Fruit fly (Drosophila melanogaster) whole organism, embryonic: ENCODE measurements around the gene Atf3.

Experiments used
- B-H1 ChIP-seq: fragments of 200-800 bp; sonication (Bioruptor generic); IDR thresholded peaks from 3 replicates; pipeline ENCODE4 v1.3.6; 2022; ENCODE audit warnings: missing biosample characterization, missing genetic modification characterization
- BtbVII ChIP-seq: fragments of 200-800 bp; sonication (Bioruptor generic); optimal IDR thresholded peaks from 3 replicates; lab custom pipeline; 2017; ENCODE audit warnings: missing biosample characterization, mild to moderate bottlenecking, missing genetic modification characterization
- CG10654 ChIP-seq: fragments of 200-800 bp; sonication (Bioruptor generic); optimal IDR thresholded peaks from 2 replicates; lab custom pipeline; 2016; ENCODE audit warnings: missing biosample characterization, missing genetic modification characterization
- CG11560 ChIP-seq: fragments of 200-800 bp; sonication (Bioruptor generic); IDR thresholded peaks from 3 replicates; pipeline ENCODE4 v1.3.6; 2022; ENCODE audit warnings: missing biosample characterization, missing genetic modification characterization
- CG12104 ChIP-seq: fragments of 200-800 bp; sonication (Bioruptor generic); optimal IDR thresholded peaks from 3 replicates; lab custom pipeline; 2016; ENCODE audit warnings: missing biosample characterization, missing genetic modification characterization
- CG12236 ChIP-seq: fragments of 200-800 bp; sonication (Bioruptor generic); optimal IDR thresholded peaks from 2 replicates; lab custom pipeline; 2016; ENCODE audit warnings: missing biosample characterization, missing genetic modification characterization
- CG1233 ChIP-seq: fragments of 200-800 bp; sonication (Bioruptor generic); optimal IDR thresholded peaks from 4 replicates; lab custom pipeline; 2018; ENCODE audit warnings: missing biosample characterization, mild to moderate bottlenecking, missing genetic modification characterization
- CG15073 ChIP-seq: fragments of 200-800 bp; sonication (Bioruptor generic); optimal IDR thresholded peaks from 2 replicates; lab custom pipeline; 2016; ENCODE audit warnings: missing biosample characterization, missing genetic modification characterization
- CG15696 ChIP-seq: fragments of 200-800 bp; sonication (Bioruptor generic); optimal IDR thresholded peaks from 2 replicates; lab custom pipeline; 2019; ENCODE audit warnings: missing biosample characterization, mild to moderate bottlenecking, missing genetic modification characterization, moderate library complexity
- CG16813 ChIP-seq: fragments of 200-800 bp; sonication (Bioruptor generic); IDR thresholded peaks from 3 replicates; pipeline ENCODE4 v1.3.6; 2022; ENCODE audit warnings: missing biosample characterization, missing genetic modification characterization; ENCODE audit not compliant: partially characterized antibody
- CG16815 ChIP-seq: fragments of 200-800 bp; sonication (Bioruptor generic); optimal IDR thresholded peaks from 3 replicates; lab custom pipeline; 2017; ENCODE audit warnings: missing biosample characterization, mild to moderate bottlenecking, missing genetic modification characterization
- CG17385 ChIP-seq: fragments of 200-800 bp; sonication (Bioruptor generic); optimal IDR thresholded peaks from 3 replicates; lab custom pipeline; 2018; ENCODE audit warnings: missing biosample characterization, mild to moderate bottlenecking, missing genetic modification characterization
- CG30020 ChIP-seq: fragments of 200-800 bp; optimal IDR thresholded peaks from 2 replicates; lab custom pipeline; 2019; ENCODE audit warnings: missing biosample characterization, mild to moderate bottlenecking, missing genetic modification characterization, moderate library complexity
- CG3407 ChIP-seq: fragments of 200-800 bp; sonication (Bioruptor generic); optimal IDR thresholded peaks from 2 replicates; lab custom pipeline; 2018; ENCODE audit warnings: missing biosample characterization, mild to moderate bottlenecking, missing genetic modification characterization
- CG34376 ChIP-seq: fragments of 200-800 bp; sonication (Bioruptor generic); optimal IDR thresholded peaks from 2 replicates; lab custom pipeline; 2018; ENCODE audit warnings: missing biosample characterization, mild to moderate bottlenecking, missing genetic modification characterization
- CG7357 ChIP-seq: fragments of 200-800 bp; sonication (Bioruptor generic); IDR thresholded peaks from 3 replicates; pipeline ENCODE4 v1.3.6; 2022; ENCODE audit warnings: missing biosample characterization, missing genetic modification characterization
- CG7987 ChIP-seq: fragments of 200-800 bp; sonication (Bioruptor generic); optimal IDR thresholded peaks from 2 replicates; lab custom pipeline; 2018; ENCODE audit warnings: missing biosample characterization, mild to moderate bottlenecking, missing genetic modification characterization, moderate library complexity
- CHES-1-like ChIP-seq: fragments of 200-800 bp; sonication (Bioruptor generic); optimal IDR thresholded peaks from 2 replicates; lab custom pipeline; 2016; ENCODE audit warnings: missing biosample characterization, missing genetic modification characterization
- Dll ChIP-seq: fragments of 200-800 bp; sonication (Bioruptor generic); IDR thresholded peaks from 4 replicates; pipeline ENCODE4 v1.3.6; 2022; ENCODE audit warnings: missing biosample characterization, missing genetic modification characterization; ENCODE audit not compliant: partially characterized antibody
- Doc3 ChIP-seq: fragments of 200-800 bp; sonication (Bioruptor generic); IDR thresholded peaks from 3 replicates; pipeline ENCODE4 v1.3.6; 2022; ENCODE audit warnings: missing biosample characterization, missing genetic modification characterization; ENCODE audit not compliant: partially characterized antibody
- HHEX ChIP-seq: fragments of 200-800 bp; sonication (Bioruptor generic); optimal IDR thresholded peaks from 3 replicates; lab custom pipeline; 2017; ENCODE audit warnings: missing biosample characterization, mild to moderate bottlenecking, missing genetic modification characterization, missing genetic modification reagents
- Jarid2 ChIP-seq: fragments of 200-800 bp; sonication (Bioruptor generic); optimal IDR thresholded peaks from 3 replicates; lab custom pipeline; 2017; ENCODE audit warnings: mild to moderate bottlenecking, missing biosample characterization, missing genetic modification reagents, missing genetic modification characterization
- Lpt ChIP-seq: fragments of >200 bp; optimal IDR thresholded peaks from 2 replicates; lab custom pipeline; 2018; ENCODE audit warnings: missing biosample characterization, missing genetic modification characterization
- MTF-1 ChIP-seq: fragments of 200-800 bp; sonication (Bioruptor generic); optimal IDR thresholded peaks from 2 replicates; lab custom pipeline; 2018; ENCODE audit warnings: missing biosample characterization, mild to moderate bottlenecking, missing genetic modification characterization, borderline replicate concordance
- Neu2 ChIP-seq: fragments of 200-800 bp; sonication (Bioruptor generic); optimal IDR thresholded peaks from 3 replicates; lab custom pipeline; 2016; ENCODE audit warnings: missing biosample characterization, missing genetic modification characterization, borderline replicate concordance
- Nf-YC ChIP-seq: fragments of 200-800 bp; optimal IDR thresholded peaks from 3 replicates; lab custom pipeline; 2019; ENCODE audit warnings: missing biosample characterization, mild to moderate bottlenecking, missing genetic modification characterization, moderate library complexity
- Oaz ChIP-seq: fragments of 200-800 bp; sonication (Bioruptor generic); IDR thresholded peaks from 2 replicates; pipeline ENCODE4 v1.3.6; 2022; ENCODE audit warnings: missing biosample characterization, missing genetic modification characterization
- TFAM ChIP-seq: fragments of 200-800 bp; sonication (Bioruptor generic); optimal IDR thresholded peaks from 2 replicates; lab custom pipeline; 2017; ENCODE audit warnings: missing biosample characterization, missing genetic modification characterization, inconsistent platforms
- Trl ChIP-seq, 3 experiments: fragments of >200 bp in 2 of 3; fragments of 200-800 bp in 1 of 3; sonication (Bioruptor generic) in 1 of 3; optimal IDR thresholded peaks; 2 replicates in 1 of 3; 3 replicates in 2 of 3; lab custom pipeline; 2016 to 2017; ENCODE audit warnings: missing biosample characterization in 1 of 3, missing genetic modification characterization in 1 of 3
- Xrp1 ChIP-seq: fragments of 200-800 bp; sonication (Bioruptor generic); IDR thresholded peaks from 2 replicates; pipeline ENCODE4 v1.3.6; 2022; ENCODE audit warnings: missing biosample characterization, missing genetic modification characterization
- ara ChIP-seq: fragments of 200-800 bp; sonication (Bioruptor generic); IDR thresholded peaks from 2 replicates; pipeline ENCODE4 v1.3.6; 2022; ENCODE audit warnings: missing biosample characterization, missing genetic modification characterization
- ase ChIP-seq: fragments of 200-800 bp; sonication (Bioruptor generic); IDR thresholded peaks from 3 replicates; pipeline ENCODE4 v1.3.6; 2022; ENCODE audit warnings: missing biosample characterization, missing genetic modification characterization
- crc ChIP-seq: fragments of 200-800 bp; sonication (Bioruptor generic); optimal IDR thresholded peaks from 2 replicates; lab custom pipeline; 2016; ENCODE audit warnings: missing biosample characterization, missing genetic modification characterization
- fru ChIP-seq: fragments of >200 bp; optimal IDR thresholded peaks from 2 replicates; lab custom pipeline; 2017
- ftz-f1 ChIP-seq: fragments of 200-800 bp; sonication (Bioruptor generic); optimal IDR thresholded peaks from 2 replicates; lab custom pipeline; 2016; ENCODE audit warnings: missing biosample characterization, missing genetic modification characterization
- gt ChIP-seq: fragments of 200-800 bp; sonication (Bioruptor generic); IDR thresholded peaks from 2 replicates; pipeline ENCODE4 v1.3.6; 2022; ENCODE audit warnings: missing biosample characterization, missing genetic modification characterization
- kah ChIP-seq: fragments of 200-800 bp; sonication (Bioruptor generic); optimal IDR thresholded peaks from 2 replicates; lab custom pipeline; 2018; ENCODE audit warnings: missing biosample characterization, mild to moderate bottlenecking, missing genetic modification characterization
- lov ChIP-seq, 2 experiments: fragments of 200-800 bp in 1 of 2; fragments of >200 bp in 1 of 2; sonication (Bioruptor generic) in 1 of 2; IDR thresholded peaks in 1 of 2; optimal IDR thresholded peaks in 1 of 2; 2 replicates in 1 of 2; 3 replicates in 1 of 2; pipeline versions ENCODE4 v1.3.6 to Lab custom; 2017 to 2022; ENCODE audit warnings: missing biosample characterization in 1 of 2, missing genetic modification characterization in 1 of 2
- nau ChIP-seq: fragments of 200-800 bp; sonication (Bioruptor generic); optimal IDR thresholded peaks from 3 replicates; lab custom pipeline; 2017; ENCODE audit warnings: missing biosample characterization, mild to moderate bottlenecking, missing genetic modification characterization, missing genetic modification reagents
- nerfin-1 ChIP-seq: fragments of 200-800 bp; sonication (Bioruptor generic); optimal IDR thresholded peaks from 3 replicates; lab custom pipeline; 2019; ENCODE audit warnings: missing biosample characterization, mild to moderate bottlenecking, missing genetic modification characterization, moderate library complexity
- odd ChIP-seq: fragments of 200-800 bp; sonication (Bioruptor generic); optimal IDR thresholded peaks from 2 replicates; lab custom pipeline; 2017; ENCODE audit warnings: missing biosample characterization, mild to moderate bottlenecking, missing genetic modification characterization
- p53 ChIP-seq: fragments of 200-800 bp; sonication (Bioruptor generic); optimal IDR thresholded peaks from 2 replicates; lab custom pipeline; 2016; ENCODE audit warnings: missing biosample characterization, missing genetic modification characterization
- prd ChIP-seq, 3 experiments: fragments of >200 bp in 2 of 3; fragments of 200-800 bp in 1 of 3; sonication (Bioruptor generic) in 1 of 3; optimal IDR thresholded peaks in 2 of 3; IDR thresholded peaks in 1 of 3; 2 replicates in 2 of 3; 3 replicates in 1 of 3; pipeline versions ENCODE4 v1.3.6 to Lab custom; 2017 to 2022; ENCODE audit warnings: missing biosample characterization in 1 of 3, missing genetic modification characterization in 1 of 3
- psq ChIP-seq: fragments of 200-800 bp; sonication (Bioruptor generic); optimal IDR thresholded peaks from 2 replicates; lab custom pipeline; 2017; ENCODE audit warnings: missing biosample characterization, missing genetic modification characterization
- ranshi ChIP-seq: fragments of 200-800 bp; sonication (Bioruptor generic); IDR thresholded peaks from 2 replicates; pipeline ENCODE4 v1.3.6; 2022; ENCODE audit warnings: missing biosample characterization, missing genetic modification characterization
- so ChIP-seq: fragments of 200-800 bp; sonication (Bioruptor generic); IDR thresholded peaks from 3 replicates; pipeline ENCODE4 v1.3.6; 2022; ENCODE audit warnings: missing biosample characterization, missing genetic modification characterization
- sqz ChIP-seq: fragments of 200-800 bp; sonication (Bioruptor generic); optimal IDR thresholded peaks from 3 replicates; lab custom pipeline; 2018; ENCODE audit warnings: missing biosample characterization, mild to moderate bottlenecking, missing genetic modification characterization
- twi ChIP-seq: fragments of 200-800 bp; optimal IDR thresholded peaks from 2 replicates; lab custom pipeline; 2019; ENCODE audit warnings: missing biosample characterization, mild to moderate bottlenecking, missing genetic modification characterization, moderate library complexity
- vfl ChIP-seq: fragments of 200-800 bp; sonication (Bioruptor generic); optimal IDR thresholded peaks from 2 replicates; lab custom pipeline; 2016; ENCODE audit warnings: missing biosample characterization, missing genetic modification characterization
- vvl ChIP-seq: fragments of 200-800 bp; sonication (Bioruptor generic); IDR thresholded peaks from 2 replicates; pipeline ENCODE4 v1.3.6; 2022; ENCODE audit warnings: missing biosample characterization, missing genetic modification characterization

Gene Atf3

DNA sequence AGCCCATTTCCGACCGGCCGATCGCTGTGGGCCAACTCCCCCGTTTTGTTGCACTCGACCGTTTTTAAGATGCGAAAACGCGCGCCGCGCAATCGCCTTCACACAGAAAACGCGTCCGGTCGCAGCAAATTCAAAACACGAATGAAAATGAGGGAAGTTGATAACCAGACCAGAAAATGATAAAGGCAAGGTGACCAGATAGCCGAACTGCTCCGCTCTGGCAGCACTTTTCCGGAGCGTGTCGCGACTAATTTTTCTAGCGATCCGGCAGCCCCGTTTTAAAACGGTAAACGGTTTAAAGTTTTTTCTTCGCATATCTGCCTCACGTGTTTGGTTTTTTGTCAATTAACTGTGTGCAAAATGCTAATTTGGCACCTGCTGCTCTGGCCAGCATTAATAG lies 47.1 kb upstream of the Atf3 start, which contains the start of gene DAAM (continued):
- TF ChIP-seq Nf-YC (tag; lab: Kevin White, UChicago), result no peak
- no peak for TF ChIP-seq ase (GFP tag; lab: Robert Waterston, UW)
- TF ChIP-seq CG3407 (GFP tag; lab: Kevin White, UChicago), result no peak
- peak; percentile 50 for TF ChIP-seq HHEX
- TF ChIP-seq vfl (GFP tag; lab: Kevin White, UChicago), result peak; percentile 45
- TF ChIP-seq crc (GFP tag; lab: Kevin White, UChicago), result no peak
- no peak for TF ChIP-seq nau
- TF ChIP-seq vvl (GFP tag; lab: Robert Waterston, UW), result peak; percentile 71
- no peak for TF ChIP-seq Oaz (GFP tag; lab: Robert Waterston, UW)
- TF ChIP-seq CHES-1-like (GFP tag; lab: Kevin White, UChicago), result peak; percentile 61
- TF ChIP-seq so (GFP tag; lab: Robert Waterston, UW), result no peak
- no peak for TF ChIP-seq odd (GFP tag; lab: Kevin White, UChicago)
- TF ChIP-seq lov (optimal IDR thresholded peaks at IDR 0.05; lab: Kevin White, UChicago), result no peak
- no peak for TF ChIP-seq lov (GFP tag; IDR thresholded peaks at IDR 0.05; lab: Robert Waterston, UW)
- TF ChIP-seq Xrp1 (GFP tag; lab: Robert Waterston, UW), result no peak
- TF ChIP-seq CG15696 (tag; lab: Kevin White, UChicago), result peak; percentile 1
- TF ChIP-seq B-H1 (GFP tag; lab: Robert Waterston, UW), result no peak
- TF ChIP-seq Trl (optimal IDR thresholded peaks at IDR 0.05; lab: Kevin White, UChicago), result no peak
- TF ChIP-seq Trl (GFP tag; optimal IDR thresholded peaks at IDR 0.05; lab: Kevin White, UChicago), result peak; percentile 3
- TF ChIP-seq CG30020, result no peak
- no peak for TF ChIP-seq CG7357
- no peak for TF ChIP-seq TFAM (GFP tag; lab: Kevin White, UChicago)
- TF ChIP-seq Dll, result 0 out of 4 replicates have a peak, but pooled peaks have one; percentile 26
- no peak for TF ChIP-seq ranshi (GFP tag; lab: Robert Waterston, UW)
- TF ChIP-seq CG12104, result no peak
- TF ChIP-seq CG7987, result peak; percentile 59
- no peak for TF ChIP-seq Lpt (GFP tag; lab: Kevin White, UChicago)
- TF ChIP-seq ara, result no peak
- TF ChIP-seq kah, result no peak
- TF ChIP-seq Neu2, result no peak
- TF ChIP-seq psq (GFP tag; lab: Kevin White, UChicago), result no peak
- TF ChIP-seq CG12236 (GFP tag; lab: Kevin White, UChicago), result no peak
- peak; percentile 54; the same call in 1 of the 3 replicates for TF ChIP-seq CG11560 (tag; lab: Robert Waterston, UW)
- no peak for TF ChIP-seq gt (GFP tag; lab: Robert Waterston, UW)
- TF ChIP-seq twi (tag; lab: Kevin White, UChicago), result no peak
- TF ChIP-seq CG17385 (GFP tag; lab: Kevin White, UChicago), result no peak
- TF ChIP-seq nerfin-1 (tag; lab: Kevin White, UChicago), result peak; percentile 9
- no peak for TF ChIP-seq fru (lab: Kevin White, UChicago)
- peak; percentile 23 for TF ChIP-seq ftz-f1 (GFP tag; lab: Kevin White, UChicago)
- TF ChIP-seq CG34376 (GFP tag; lab: Kevin White, UChicago), result peak; percentile 66
- TF ChIP-seq CG16813, result 0 out of 3 replicates have a peak, but pooled peaks have one; percentile 29
- TF ChIP-seq Doc3 (GFP tag; lab: Robert Waterston, UW), result no peak
- no peak for TF ChIP-seq sqz (GFP tag; lab: Kevin White, UChicago)
- TF ChIP-seq BtbVII (GFP tag; lab: Kevin White, UChicago), result no peak
- no peak for TF ChIP-seq CG10654 (GFP tag; lab: Kevin White, UChicago)
- TF ChIP-seq MTF-1 (GFP tag; lab: Kevin White, UChicago), result peak; percentile 26
- no peak for TF ChIP-seq CG16815
- no peak for TF ChIP-seq prd (optimal IDR thresholded peaks at IDR 0.05; lab: Kevin White, UChicago)
- TF ChIP-seq prd (GFP tag; IDR thresholded peaks at IDR 0.05; lab: Robert Waterston, UW), result no peak
- TF ChIP-seq p53 (GFP tag; lab: Kevin White, UChicago), result peak; percentile 37
- TF ChIP-seq CG15073, result no peak
- peak; percentile 35 for TF ChIP-seq Jarid2 (GFP tag; lab: Kevin White, UChicago)
- peak; percentile 9 for TF ChIP-seq CG1233 (GFP tag; lab: Kevin White, UChicago)
